Fruit fly (Drosophila melanogaster): ENCODE data around the gene Myc.

Gene Myc

dm6 chrX:3424963-3425362 lies 52.0 kb downstream of the Myc start (continued):
- TF ChIP-seq ash1 (GFP tag; optimal IDR thresholded peaks at IDR 0.05) (no peak), dati (GFP tag; IDR thresholded peaks at IDR 0.05) (peak; percentile 49; the same call in 1 of the 2 replicates), CG4854 (GFP tag; optimal IDR thresholded peaks at IDR 0.05) (peak; percentile 67), z (GFP tag; IDR thresholded peaks at IDR 0.05) (no peak), CG15269 (tag; optimal IDR thresholded peaks at IDR 0.05) (peak; percentile 89), CG18599 (GFP tag; optimal IDR thresholded peaks at IDR 0.05) (peak; percentile 82), NFAT (GFP tag; IDR thresholded peaks at IDR 0.05) (peak; percentile 75), Asciz (GFP tag; optimal IDR thresholded peaks at IDR 0.05) (peak; percentile 75), unpg (GFP tag; optimal IDR thresholded peaks at IDR 0.05) (peak; percentile 92), lola (GFP tag; optimal IDR thresholded peaks at IDR 0.05) (peak in 1 of 3 experiments; percentile 61), Bteb2 (GFP tag; optimal IDR thresholded peaks at IDR 0.05) (peak; percentile 69), tna (GFP tag; IDR thresholded peaks at IDR 0.05; ENCODE audit: partially characterized antibody) (no peak), klu (GFP tag; IDR thresholded peaks at IDR 0.05) (peak; percentile 61; the same call in 1 of the 2 replicates), CG6683 (GFP tag; optimal IDR thresholded peaks at IDR 0.05) (peak; percentile 32), ind (GFP tag; optimal IDR thresholded peaks at IDR 0.05) (peak; percentile 78), CG13123 (GFP tag; optimal IDR thresholded peaks at IDR 0.05) (peak; percentile 41), Rx (GFP tag; IDR thresholded peaks at IDR 0.05) (peak; percentile 73), NfI (GFP tag; optimal IDR thresholded peaks at IDR 0.05) (peak; percentile 80), vnd (GFP tag; IDR thresholded peaks at IDR 0.05; ENCODE audit: partially characterized antibody) (no peak), nmo (GFP tag; optimal IDR thresholded peaks at IDR 0.05) (peak; percentile 83), CG3995 (GFP tag; optimal IDR thresholded peaks at IDR 0.05) (peak; percentile 29), CG2889 (GFP tag; IDR thresholded peaks at IDR 0.05) (peak; percentile 81), CG17612 (GFP tag; IDR thresholded peaks at IDR 0.05) (no peak; the same call in 1 of the 2 replicates), pho (GFP tag; optimal IDR thresholded peaks at IDR 0.05) (peak; percentile 46), lilli (GFP tag; optimal IDR thresholded peaks at IDR 0.05) (peak; percentile 81), MESR4 (GFP tag; optimal IDR thresholded peaks at IDR 0.05) (peak; percentile 15), bcd (GFP tag; optimal IDR thresholded peaks at IDR 0.05) (peak; percentile 78), CG15696 (tag; optimal IDR thresholded peaks at IDR 0.05) (peak; percentile 12), cg (GFP tag; optimal IDR thresholded peaks at IDR 0.05) (no peak), CG32772 (GFP tag; IDR thresholded peaks at IDR 0.05) (peak; percentile 87), CG16779 (GFP tag; IDR thresholded peaks at IDR 0.05) (0 out of 2 replicates have a peak, but pooled peaks have one; percentile 28), Vsx1 (GFP tag; optimal IDR thresholded peaks at IDR 0.05) (peak; percentile 66), tap (tag; optimal IDR thresholded peaks at IDR 0.05) (peak; percentile 81), CoRest (tag; optimal IDR thresholded peaks at IDR 0.05) (peak; percentile 82), CG17912 (GFP tag; optimal IDR thresholded peaks at IDR 0.05) (no peak), CG4282 (GFP tag; optimal IDR thresholded peaks at IDR 0.05) (no peak), esg (GFP tag; conservative IDR thresholded peaks at IDR 0.05) (peak; percentile 77), Lhr (GFP tag; optimal IDR thresholded peaks at IDR 0.05) (no peak), CG16863 (GFP tag; optimal IDR thresholded peaks at IDR 0.05) (peak; percentile 76), PHDP (tag; optimal IDR thresholded peaks at IDR 0.05) (peak; percentile 87), slou (GFP tag; optimal IDR thresholded peaks at IDR 0.05) (peak; percentile 42), CG2202 (tag; optimal IDR thresholded peaks at IDR 0.05) (peak; percentile 49), ttk (GFP tag; IDR thresholded peaks at IDR 0.05) (peak; percentile 81), psq (GFP tag; optimal IDR thresholded peaks at IDR 0.05) (peak; percentile 33), CG1024 (GFP tag; IDR thresholded peaks at IDR 0.05) (peak; percentile 75), Hmx (GFP tag; optimal IDR thresholded peaks at IDR 0.05) (peak; percentile 10), CTCF (GFP tag; optimal IDR thresholded peaks at IDR 0.05) (peak; percentile 44), CG17568 (GFP tag; optimal IDR thresholded peaks at IDR 0.05) (peak; percentile 76), Ets65A (GFP tag) (peak; percentile 30), maf-S (GFP tag; optimal IDR thresholded peaks at IDR 0.05) (peak; percentile 46), CG2712 (tag; optimal IDR thresholded peaks at IDR 0.05) (peak; percentile 87)
